Worm (Caenorhabditis elegans): ENCODE measurements around the gene igcm-2.
A peak's percentile ranks its signal among the peaks of the same experiment; 100 is the strongest.

igcm-2 gene

DNA sequence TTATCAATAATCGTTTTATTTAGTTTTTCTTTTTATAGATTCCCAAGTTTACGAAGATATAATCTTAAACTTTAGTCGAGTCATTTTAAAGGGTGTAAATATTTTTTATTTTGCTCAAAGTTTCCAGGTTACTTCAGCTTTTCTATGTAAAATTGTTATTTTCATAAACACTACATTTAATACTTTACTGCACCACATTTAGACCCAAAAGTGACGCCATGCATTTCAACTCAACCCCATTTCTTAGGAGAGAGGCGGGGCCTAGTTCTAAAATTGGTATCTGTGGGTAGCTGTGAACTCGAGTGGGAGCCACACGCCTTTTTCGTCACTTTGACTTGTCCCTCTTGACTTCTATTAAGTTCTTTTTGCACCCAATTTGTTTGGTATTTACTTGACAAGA is 21.2 kb upstream of the igcm-2 start, which contains the start of gene T22E5.1:
TSS of gene T22E5.1 (plus strand) at position 301 of the 400 bp plus-strand sequence.
- no peak for TF ChIP-seq F23B12.7 (tag; optimal IDR thresholded peaks at IDR 0.05; ENCODE audit: insufficient read depth)
- TF ChIP-seq him-1 (tag; optimal IDR thresholded peaks at IDR 0.05), result no peak
- TF ChIP-seq lin-26 (GFP tag; IDR thresholded peaks at IDR 0.05), result no peak
- TF ChIP-seq T07F8.4 (tag; optimal IDR thresholded peaks at IDR 0.05), result no peak
- TF ChIP-seq madf-8 (GFP tag; conservative IDR thresholded peaks at IDR 0.05), result no peak
- no peak for TF ChIP-seq lin-54 (GFP tag; optimal IDR thresholded peaks at IDR 0.05)
- TF ChIP-seq ztf-28 (GFP tag; IDR thresholded peaks at IDR 0.05), result no peak
- no peak for TF ChIP-seq F57C9.4 (tag; optimal IDR thresholded peaks at IDR 0.05)
- TF ChIP-seq ztf-22 (GFP tag; optimal IDR thresholded peaks at IDR 0.05), result no peak
- no peak for TF ChIP-seq T26A5.8 (tag; optimal IDR thresholded peaks at IDR 0.05)
- TF ChIP-seq nfya-1 (tag; optimal IDR thresholded peaks at IDR 0.05; ENCODE audit: borderline replicate concordance, insufficient read depth), result no peak
- no peak for TF ChIP-seq hlh-12 (tag; optimal IDR thresholded peaks at IDR 0.05)
- TF ChIP-seq sdz-38 (tag; optimal IDR thresholded peaks at IDR 0.05), result no peak

DNA sequence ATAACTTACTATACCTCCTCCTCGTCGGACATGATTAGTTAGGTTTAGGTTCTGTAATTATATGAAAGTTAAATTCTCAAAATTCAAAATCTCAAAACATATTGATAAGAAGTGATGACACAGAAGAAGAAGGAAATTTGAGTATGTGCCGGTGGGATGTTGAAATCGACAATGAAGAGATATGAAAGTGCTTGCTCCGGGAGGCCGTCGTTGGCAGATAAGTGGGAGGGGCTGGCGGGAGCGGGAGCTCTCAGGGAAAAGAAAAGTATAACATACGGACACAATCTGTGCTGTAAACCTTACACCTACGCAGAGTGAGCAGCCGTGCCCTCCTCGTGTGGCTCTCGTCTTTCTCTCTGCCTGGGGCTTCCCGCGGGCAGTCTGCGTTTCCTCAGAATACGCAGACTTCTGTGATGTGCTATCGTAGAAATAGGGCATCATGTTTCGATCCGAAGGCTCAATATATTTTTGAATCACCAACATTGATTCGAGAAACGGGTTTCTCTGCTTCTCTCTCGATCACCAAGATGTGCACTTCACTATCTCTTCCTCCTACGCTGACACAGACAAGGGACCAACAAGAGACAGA is 18.9 kb upstream of the igcm-2 start, which contains the start of gene mup-2:
TSS of gene mup-2 (minus strand) at position 51 of the 589 bp plus-strand sequence.
- peak; percentile 88 for TF ChIP-seq zfh-2 (GFP tag; conservative IDR thresholded peaks at IDR 0.05)
- TF ChIP-seq rcor-1 (GFP tag; IDR thresholded peaks at IDR 0.05), result 0 out of 2 replicates have a peak, but pooled peaks have one; percentile 13
- peak; percentile 40 for TF ChIP-seq somi-1 (GFP tag; optimal IDR thresholded peaks at IDR 0.05)
- no peak for TF ChIP-seq ceh-100 (GFP tag; IDR thresholded peaks at IDR 0.05)
- no peak for TF ChIP-seq egrh-3 (GFP tag; IDR thresholded peaks at IDR 0.05)

DNA sequence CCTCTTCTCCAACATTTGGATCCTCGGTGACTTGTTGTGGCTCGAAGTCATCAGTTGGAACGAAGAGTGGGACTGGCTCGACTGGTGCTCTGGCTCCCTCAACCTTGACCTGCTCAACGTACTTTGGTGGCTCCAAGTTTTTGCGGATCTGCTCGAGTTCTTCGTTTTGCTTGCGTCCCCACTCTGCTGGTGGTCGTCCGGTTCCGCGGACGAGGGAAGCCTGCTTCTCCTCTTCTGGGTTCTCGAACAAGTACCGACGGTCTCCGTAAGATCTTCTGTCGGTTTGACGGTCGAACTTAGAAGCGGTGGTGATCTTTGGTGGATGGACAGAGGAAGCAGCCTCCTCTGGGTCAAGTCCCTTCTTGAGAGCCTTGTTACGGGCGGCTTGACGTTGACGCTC is 17.3 kb upstream of the igcm-2 start:
- TF ChIP-seq madf-6 (GFP tag; IDR thresholded peaks at IDR 0.05) (no peak), egrh-3 (GFP tag; IDR thresholded peaks at IDR 0.05) (peak; percentile 12; the same call in 1 of the 2 replicates), zfh-2 (GFP tag; conservative IDR thresholded peaks at IDR 0.05) (peak; percentile 78)

DNA sequence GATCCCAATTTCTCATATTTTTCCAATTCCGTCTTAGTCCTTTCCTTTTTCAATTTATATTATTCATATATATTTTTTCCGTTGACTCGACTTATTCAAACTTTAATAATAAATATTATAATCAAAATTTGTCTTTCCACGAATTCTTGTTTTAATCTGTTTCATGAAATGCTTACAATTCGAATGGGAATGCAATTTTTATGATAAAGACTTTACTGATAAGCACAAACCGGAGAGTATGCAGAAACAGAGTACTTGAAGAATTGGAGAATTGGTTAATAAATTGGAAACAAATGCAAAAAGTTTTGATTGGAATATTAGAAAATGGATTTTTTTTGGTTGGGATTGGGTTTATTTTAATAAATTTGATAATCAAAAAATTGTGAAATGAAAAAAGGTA is 16.9 kb upstream of the igcm-2 start:
- TF ChIP-seq ztf-3 (GFP tag; optimal IDR thresholded peaks at IDR 0.05), result no peak
- peak; percentile 20 for TF ChIP-seq nhr-80 (tag; optimal IDR thresholded peaks at IDR 0.05)
- TF ChIP-seq hlh-12 (tag; optimal IDR thresholded peaks at IDR 0.05), result no peak

DNA sequence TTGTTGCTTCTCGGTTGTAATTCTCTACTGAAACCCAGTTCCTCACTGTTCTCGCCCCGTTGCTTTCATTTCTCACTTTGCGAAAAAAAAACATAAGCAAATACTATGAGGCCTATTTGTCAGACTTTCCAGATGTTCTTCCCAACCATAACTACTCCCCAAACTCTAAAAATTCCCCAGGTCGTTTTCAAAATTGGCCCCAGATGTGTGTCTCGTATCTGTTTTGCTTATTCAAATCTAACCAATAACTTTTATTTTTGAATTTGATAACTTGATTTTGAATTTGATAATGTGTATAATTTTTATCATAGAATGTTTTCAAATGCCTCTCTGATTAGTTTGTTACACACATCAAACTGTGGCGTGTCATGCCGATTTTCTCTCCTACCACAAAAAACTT is 16.4 kb upstream of the igcm-2 start:
- TF ChIP-seq F33H1.4 (GFP tag; IDR thresholded peaks at IDR 0.05) (no peak), xnd-1 (tag; optimal IDR thresholded peaks at IDR 0.05) (no peak), hrde-1 (tag; optimal IDR thresholded peaks at IDR 0.05; ENCODE audit: borderline replicate concordance) (no peak), die-1 (tag; optimal IDR thresholded peaks at IDR 0.05) (no peak), fkh-3 (tag; optimal IDR thresholded peaks at IDR 0.05) (no peak), mcd-1 (GFP tag; IDR thresholded peaks at IDR 0.05) (no peak), ccch-3 (GFP tag; optimal IDR thresholded peaks at IDR 0.05) (no peak), ekl-4 (GFP tag; IDR thresholded peaks at IDR 0.05) (no peak), Y67H2A.10 (GFP tag; conservative IDR thresholded peaks at IDR 0.05) (no peak), lin-40 (tag; optimal IDR thresholded peaks at IDR 0.05) (no peak), repo-1 (tag; optimal IDR thresholded peaks at IDR 0.05) (no peak), ztf-26 (tag; optimal IDR thresholded peaks at IDR 0.05) (no peak), F39B2.1 (GFP tag; IDR thresholded peaks at IDR 0.05) (no peak), madf-8 (GFP tag; conservative IDR thresholded peaks at IDR 0.05) (no peak), lir-1 (GFP tag; conservative IDR thresholded peaks at IDR 0.05) (no peak)

All from whole organism, young adult.